Fruit fly (Drosophila melanogaster): ENCODE results near the gene 825-Oak.

The 825-Oak gene

dm6 chr3L:19516547-19516946 lies 44.5 kb upstream of the 825-Oak start (continued):
- TF ChIP-seq sc (optimal IDR thresholded peaks at IDR 0.05) (no peak), sc (GFP tag; optimal IDR thresholded peaks at IDR 0.05) (peak; percentile 46), repo (GFP tag; optimal IDR thresholded peaks at IDR 0.05) (peak; percentile 92), CG7745 (tag; optimal IDR thresholded peaks at IDR 0.05) (no peak), CG16779 (GFP tag; IDR thresholded peaks at IDR 0.05) (peak; percentile 92), CG12299 (tag; optimal IDR thresholded peaks at IDR 0.05) (peak; percentile 49), CG4617 (GFP tag; optimal IDR thresholded peaks at IDR 0.05; ENCODE audit: borderline replicate concordance) (peak; percentile 33), ssp (GFP tag; IDR thresholded peaks at IDR 0.05) (peak; percentile 89), CG14050 (GFP tag; IDR thresholded peaks at IDR 0.05) (peak; percentile 73; the same call in 2 of the 3 replicates), CG6683 (GFP tag; optimal IDR thresholded peaks at IDR 0.05) (no peak), cwo (GFP tag; optimal IDR thresholded peaks at IDR 0.05) (peak; percentile 48), CG15073 (GFP tag; optimal IDR thresholded peaks at IDR 0.05) (no peak), Hr78 (GFP tag; optimal IDR thresholded peaks at IDR 0.05) (no peak), Fer1 (GFP tag; optimal IDR thresholded peaks at IDR 0.05) (no peak), fru (optimal IDR thresholded peaks at IDR 0.05) (no peak), CG11398 (GFP tag; optimal IDR thresholded peaks at IDR 0.05) (peak; percentile 50), hb (GFP tag; IDR thresholded peaks at IDR 0.05; ENCODE audit: partially characterized antibody) (no peak), crc (GFP tag; optimal IDR thresholded peaks at IDR 0.05) (peak; percentile 91), Dfd (GFP tag; optimal IDR thresholded peaks at IDR 0.05) (peak in 1 of 2 experiments; percentile 17), slbo (GFP tag; IDR thresholded peaks at IDR 0.05) (peak; percentile 95), CG1647 (GFP tag; optimal IDR thresholded peaks at IDR 0.05) (peak; percentile 90), Mad (GFP tag; optimal IDR thresholded peaks at IDR 0.05) (peak; percentile 81), Sry-β (GFP tag; optimal IDR thresholded peaks at IDR 0.05) (peak; percentile 51), eyg (GFP tag; optimal IDR thresholded peaks at IDR 0.05) (peak; percentile 94), klu (GFP tag; IDR thresholded peaks at IDR 0.05) (peak; percentile 82), stc (GFP tag; IDR thresholded peaks at IDR 0.05) (peak; percentile 86), salm (tag; optimal IDR thresholded peaks at IDR 0.05) (no peak), CG6791 (GFP tag; IDR thresholded peaks at IDR 0.05; ENCODE audit: partially characterized antibody) (peak; percentile 75), Dip2 (GFP tag; IDR thresholded peaks at IDR 0.05) (no peak), CG10209 (GFP tag; optimal IDR thresholded peaks at IDR 0.05) (peak; percentile 86), slou (GFP tag; optimal IDR thresholded peaks at IDR 0.05) (peak; percentile 96), CG4854 (GFP tag; optimal IDR thresholded peaks at IDR 0.05) (peak; percentile 87), CG3847 (GFP tag; IDR thresholded peaks at IDR 0.05) (peak; percentile 90), BtbVII (GFP tag; optimal IDR thresholded peaks at IDR 0.05) (peak; percentile 74), CG13775 (GFP tag; optimal IDR thresholded peaks at IDR 0.05) (peak; percentile 84), dysf (GFP tag; IDR thresholded peaks at IDR 0.05) (peak; percentile 92), Six4 (GFP tag; optimal IDR thresholded peaks at IDR 0.05) (peak; percentile 77), Bdp1 (GFP tag; optimal IDR thresholded peaks at IDR 0.05) (peak; percentile 68), CG30431 (GFP tag; optimal IDR thresholded peaks at IDR 0.05) (peak; percentile 91), CG1832 (GFP tag; optimal IDR thresholded peaks at IDR 0.05) (no peak), CG10274 (GFP tag; optimal IDR thresholded peaks at IDR 0.05) (peak; percentile 83), Sin3A (optimal IDR thresholded peaks at IDR 0.05) (no peak), Spps (tag; optimal IDR thresholded peaks at IDR 0.05) (peak; percentile 19), Dek (tag; optimal IDR thresholded peaks at IDR 0.05) (peak; percentile 84), CG13624 (GFP tag; optimal IDR thresholded peaks at IDR 0.05) (peak; percentile 94), E2f1 (GFP tag; IDR thresholded peaks at IDR 0.05) (peak; percentile 88), jing (GFP tag; optimal IDR thresholded peaks at IDR 0.05) (peak; percentile 77), Atf3 (GFP tag; optimal IDR thresholded peaks at IDR 0.05) (peak; percentile 79), grau (tag; optimal IDR thresholded peaks at IDR 0.05) (peak; percentile 73), Ets65A (GFP tag) (peak; percentile 100), CG17359 (tag; optimal IDR thresholded peaks at IDR 0.05) (peak; percentile 80), ewg (GFP tag; optimal IDR thresholded peaks at IDR 0.05) (peak; percentile 75)
